Worm (Caenorhabditis elegans) whole organism, L2 larva: ENCODE data around the gene ing-3.
"Not testable (repeated sequence)": the region's sequence is repeated elsewhere in the genome, so short reads cannot be mapped to it uniquely, and the experiment has no call there.

ENCODE experiments used
- C34F6.9 ChIP-seq: fragments of 150-350 bp; optimal IDR thresholded peaks from 2 replicates; lab custom pipeline; 2014; ENCODE audit warnings: missing biosample characterization, missing genetic modification characterization
- F13H6.1 ChIP-seq: sonication (generic microtip); optimal IDR thresholded peaks from 2 replicates; lab custom pipeline; 2016; ENCODE audit warnings: missing genetic modification characterization, missing compliant biosample characterization
- alr-1 ChIP-seq: fragments of 150-350 bp; optimal IDR thresholded peaks from 2 replicates; lab custom pipeline; 2014; ENCODE audit warnings: missing biosample characterization, missing genetic modification characterization
- aly-2 ChIP-seq: fragments of 150-350 bp; optimal IDR thresholded peaks from 2 replicates; lab custom pipeline; 2014; ENCODE audit warnings: missing biosample characterization, missing genetic modification characterization
- ama-1 ChIP-seq: fragments of 150-350 bp; optimal IDR thresholded peaks from 2 replicates; lab custom pipeline; 2018; ENCODE audit warnings: inconsistent platforms
- blmp-1 ChIP-seq: sonication (generic microtip); optimal IDR thresholded peaks from 2 replicates; lab custom pipeline; 2017; ENCODE audit warnings: missing genetic modification characterization, mild to moderate bottlenecking, missing compliant biosample characterization, antibody characterized with exemption, moderate library complexity; ENCODE audit not compliant: insufficient read depth
- ceh-16 ChIP-seq: fragments of 150-350 bp; optimal IDR thresholded peaks from 2 replicates; lab custom pipeline; 2014; ENCODE audit warnings: missing biosample characterization, missing genetic modification characterization
- crh-2 ChIP-seq: sonication (generic microtip); optimal IDR thresholded peaks from 2 replicates; lab custom pipeline; 2017; ENCODE audit warnings: missing biosample characterization, missing genetic modification characterization
- dmd-4 ChIP-seq: sonication (generic microtip); optimal IDR thresholded peaks from 2 replicates; lab custom pipeline; 2017; ENCODE audit warnings: missing biosample characterization, missing genetic modification characterization
- egl-27 ChIP-seq: sonication (generic microtip); optimal IDR thresholded peaks from 3 replicates; lab custom pipeline; 2017; ENCODE audit warnings: missing biosample characterization, missing genetic modification reagents, missing genetic modification characterization
- elt-1 ChIP-seq: fragments of 150-350 bp; optimal IDR thresholded peaks from 2 replicates; lab custom pipeline; 2014; ENCODE audit warnings: missing biosample characterization, missing genetic modification characterization
- elt-3 ChIP-seq: sonication (generic microtip); optimal IDR thresholded peaks from 2 replicates; lab custom pipeline; 2017; ENCODE audit warnings: missing biosample characterization, missing genetic modification characterization
- lin-11 ChIP-seq: fragments of 150-350 bp; sonication (generic microtip); optimal IDR thresholded peaks from 2 replicates; lab custom pipeline; 2014; ENCODE audit warnings: missing biosample characterization, missing genetic modification characterization, inconsistent platforms, mixed read lengths
- lin-13 ChIP-seq: fragments of 150-350 bp; optimal IDR thresholded peaks from 2 replicates; lab custom pipeline; 2014; ENCODE audit warnings: missing biosample characterization, missing genetic modification reagents, missing genetic modification characterization
- lin-39 ChIP-seq: fragments of 150-350 bp; optimal IDR thresholded peaks from 2 replicates; lab custom pipeline; 2014; ENCODE audit warnings: missing biosample characterization, missing genetic modification reagents, missing genetic modification characterization
- mab-5 ChIP-seq: fragments of 150-350 bp; optimal IDR thresholded peaks from 2 replicates; lab custom pipeline; 2014; ENCODE audit warnings: missing biosample characterization, missing genetic modification characterization
- mbf-1 ChIP-seq: sonication (generic microtip); optimal IDR thresholded peaks from 2 replicates; lab custom pipeline; 2017; ENCODE audit warnings: missing biosample characterization, missing genetic modification characterization
- mdl-1 ChIP-seq, 2 experiments: fragments of 150-350 bp in 1 of 2; sonication (generic microtip) in 1 of 2; optimal IDR thresholded peaks; 2 replicates each; lab custom pipeline; 2017; ENCODE audit warnings: missing biosample characterization in 2 of 2, missing genetic modification characterization in 2 of 2
- nhr-10 ChIP-seq: sonication (generic microtip); optimal IDR thresholded peaks from 2 replicates; lab custom pipeline; 2017; ENCODE audit warnings: missing biosample characterization, missing genetic modification characterization
- nhr-11 ChIP-seq: fragments of 150-350 bp; optimal IDR thresholded peaks from 2 replicates; lab custom pipeline; 2014; ENCODE audit warnings: missing biosample characterization, missing genetic modification characterization
- nhr-129 ChIP-seq: fragments of 150-350 bp; optimal IDR thresholded peaks from 2 replicates; lab custom pipeline; 2014; ENCODE audit warnings: missing biosample characterization, missing genetic modification characterization
- nhr-21 ChIP-seq: fragments of 150-350 bp; optimal IDR thresholded peaks from 2 replicates; lab custom pipeline; 2014; ENCODE audit warnings: missing biosample characterization, missing genetic modification characterization
- nhr-23 ChIP-seq: fragments of 150-350 bp; optimal IDR thresholded peaks from 2 replicates; lab custom pipeline; 2014; ENCODE audit warnings: missing biosample characterization, missing genetic modification reagents, missing genetic modification characterization
- nhr-237 ChIP-seq: fragments of 150-350 bp; optimal IDR thresholded peaks from 2 replicates; lab custom pipeline; 2014; ENCODE audit warnings: missing biosample characterization, missing genetic modification characterization
- nhr-25 ChIP-seq: fragments of 150-350 bp; sonication (generic microtip); optimal IDR thresholded peaks from 3 replicates; lab custom pipeline; 2014; ENCODE audit warnings: missing biosample characterization, missing genetic modification characterization
- nhr-6 ChIP-seq: fragments of 150-350 bp; optimal IDR thresholded peaks from 2 replicates; lab custom pipeline; 2014; ENCODE audit warnings: missing biosample characterization, missing genetic modification characterization
- nhr-77 ChIP-seq: fragments of 150-350 bp; optimal IDR thresholded peaks from 2 replicates; lab custom pipeline; 2014; ENCODE audit warnings: missing biosample characterization, missing genetic modification characterization
- skn-1 ChIP-seq: sonication (generic microtip); optimal IDR thresholded peaks from 2 replicates; lab custom pipeline; 2017; ENCODE audit warnings: missing biosample characterization, missing genetic modification characterization
- sma-3 ChIP-seq: sonication (generic microtip); optimal IDR thresholded peaks from 2 replicates; lab custom pipeline; 2016; ENCODE audit warnings: missing genetic modification reagents, missing genetic modification characterization, missing compliant biosample characterization
- sma-9 ChIP-seq, 2 experiments: fragments of 150-350 bp in 1 of 2; sonication (generic microtip) in 1 of 2; optimal IDR thresholded peaks; 2 replicates each; lab custom pipeline; 2014 to 2016; ENCODE audit warnings: missing genetic modification characterization in 2 of 2, mild to moderate bottlenecking in 1 of 2, missing biosample characterization in 1 of 2, missing compliant biosample characterization in 1 of 2, missing genetic modification reagents in 1 of 2, moderate library complexity in 1 of 2
- snpc-4 ChIP-seq: fragments of 150-350 bp; optimal IDR thresholded peaks from 2 replicates; lab custom pipeline; 2014; ENCODE audit warnings: missing biosample characterization, missing genetic modification characterization
- unc-39 ChIP-seq: fragments of 150-350 bp; optimal IDR thresholded peaks from 2 replicates; lab custom pipeline; 2014; ENCODE audit warnings: missing biosample characterization, missing genetic modification characterization
- unc-55 ChIP-seq: fragments of 150-350 bp; sonication (generic microtip); optimal IDR thresholded peaks from 3 replicates; lab custom pipeline; 2014; ENCODE audit warnings: missing biosample characterization, missing genetic modification reagents, missing genetic modification characterization
- unc-62 ChIP-seq: fragments of 150-350 bp; optimal IDR thresholded peaks from 2 replicates; lab custom pipeline; 2014; ENCODE audit warnings: missing biosample characterization, missing genetic modification reagents, missing genetic modification characterization
- zag-1 ChIP-seq: fragments of 150-350 bp; optimal IDR thresholded peaks from 2 replicates; lab custom pipeline; 2014; ENCODE audit warnings: missing biosample characterization, missing genetic modification characterization
- ztf-4 ChIP-seq: fragments of 150-350 bp; optimal IDR thresholded peaks from 2 replicates; lab custom pipeline; 2014; ENCODE audit warnings: missing biosample characterization, missing genetic modification characterization

Gene ing-3

ce11 chrII:13834380-13835194 lies 41.2 kb upstream of the ing-3 start (continued):
- TF ChIP-seq blmp-1 (tag; lab: Kevin White, UChicago) (peak; percentile 68), ztf-4 (peak; percentile 85), ceh-16 (tag; lab: Kevin White, UChicago) (peak; percentile 84), elt-1 (tag; lab: Kevin White, UChicago) (no peak), crh-2 (tag; lab: Kevin White, UChicago) (peak; percentile 91), unc-55 (GFP tag; lab: Kevin White, UChicago) (peak; percentile 98), elt-3 (tag; lab: Kevin White, UChicago) (no peak), mbf-1 (peak; percentile 27), nhr-11 (tag; lab: Kevin White, UChicago) (no peak), skn-1 (tag; lab: Kevin White, UChicago) (no peak), nhr-129 (tag; lab: Kevin White, UChicago) (peak; percentile 86), lin-13 (GFP tag; lab: Kevin White, UChicago) (peak; percentile 93), nhr-21 (tag; lab: Kevin White, UChicago) (peak; percentile 96), nhr-6 (tag; lab: Kevin White, UChicago) (peak; percentile 92), mab-5 (tag; lab: Kevin White, UChicago) (peak; percentile 77), nhr-25 (tag; lab: Kevin White, UChicago) (peak; percentile 91), nhr-23 (tag; lab: Kevin White, UChicago) (no peak), alr-1 (peak; percentile 84), nhr-237 (tag; lab: Kevin White, UChicago) (peak; percentile 44), dmd-4 (tag; lab: Kevin White, UChicago) (peak; percentile 37), sma-3 (peak; percentile 92), unc-62 (GFP tag; lab: Kevin White, UChicago) (no peak), lin-39 (tag; lab: Kevin White, UChicago) (no peak)

- TF ChIP-seq mbf-1; F13H6.1; nhr-10 (tag; lab: Kevin White, UChicago): not testable (repeated sequence)
Observed at ce11 chrII:13835724-13836307, 40.0 kb upstream of the ing-3 start, which contains the start of gene ins-37. Gene ins-37, minus strand, starts transcription at chrII:13836107.

- no peak for TF ChIP-seq nhr-21 (tag; lab: Kevin White, UChicago)
- TF ChIP-seq sma-9 (GFP tag; optimal IDR thresholded peaks at IDR 0.05; lab: Kevin White, UChicago) = no peak
- no peak for TF ChIP-seq sma-9 (tag; optimal IDR thresholded peaks at IDR 0.05; lab: Kevin White, UChicago)
- TF ChIP-seq nhr-77 (tag; lab: Kevin White, UChicago) = no peak
- no peak for TF ChIP-seq nhr-6 (tag; lab: Kevin White, UChicago)
- no peak for TF ChIP-seq zag-1
- TF ChIP-seq lin-11 (tag; lab: Kevin White, UChicago) = no peak
- TF ChIP-seq mdl-1 (tag; optimal IDR thresholded peaks at IDR 0.05; lab: Kevin White, UChicago) = no peak
- TF ChIP-seq nhr-23 (tag; lab: Kevin White, UChicago) = no peak
- TF ChIP-seq ama-1 (lab: Kevin White, UChicago) = no peak
- TF ChIP-seq aly-2 (tag; lab: Kevin White, UChicago) = no peak
- TF ChIP-seq alr-1 = no peak
- TF ChIP-seq F13H6.1 = no peak
- TF ChIP-seq egl-27 = no peak
- no peak for TF ChIP-seq snpc-4 (tag; lab: Kevin White, UChicago)
- TF ChIP-seq unc-39 (tag; lab: Kevin White, UChicago) = no peak
- TF ChIP-seq C34F6.9 (tag; lab: Kevin White, UChicago) = no peak
- no peak for TF ChIP-seq elt-3 (tag; lab: Kevin White, UChicago)
- no peak for TF ChIP-seq lin-39 (tag; lab: Kevin White, UChicago)
- TF ChIP-seq, all 48 proteins: peak for 0
Observed at ce11 chrII:13838403-13838802, 37.4 kb upstream of the ing-3 start.
